Worm (Caenorhabditis elegans): Measurements from ENCODE around the gene F54D5.24.

- TF ChIP-seq F23B12.7 (tag; optimal IDR thresholded peaks at IDR 0.05; ENCODE audit: insufficient read depth), result no peak
- TF ChIP-seq ccch-3 (GFP tag; optimal IDR thresholded peaks at IDR 0.05), result no peak
Measured at ce11 chrII:11545952-11546325, 9.8 kb upstream of the F54D5.24 start.
